Worm (Caenorhabditis elegans): Measurements from ENCODE around the gene W03B1.5.
A peak's percentile ranks its signal among the peaks of the same experiment; 100 is the strongest.

Gene W03B1.5

ce11 chrIV:4316813-4317408 is 31.3 kb upstream of the W03B1.5 start, which contains the start of gene Y24D9B.1 (continued):
- peak; percentile 70; the same call in 1 of the 2 replicates for TF ChIP-seq Y53G8AR.9 (GFP tag; conservative IDR thresholded peaks at IDR 0.05)
- TF ChIP-seq rec-8 (tag; optimal IDR thresholded peaks at IDR 0.05), result no peak
- no peak for TF ChIP-seq ztf-3 (GFP tag; optimal IDR thresholded peaks at IDR 0.05)
- TF ChIP-seq K11D2.4 (GFP tag; IDR thresholded peaks at IDR 0.05), result no peak
- TF ChIP-seq snpc-1.1 (tag; optimal IDR thresholded peaks at IDR 0.05; ENCODE audit: insufficient read depth), result no peak
- no peak for TF ChIP-seq egl-44 (GFP tag; IDR thresholded peaks at IDR 0.05)
- peak; percentile 8 for TF ChIP-seq lsl-1 (GFP tag; optimal IDR thresholded peaks at IDR 0.05)
- no peak for TF ChIP-seq ceh-58 (GFP tag; IDR thresholded peaks at IDR 0.05)
- TF ChIP-seq rcor-1 (GFP tag; IDR thresholded peaks at IDR 0.05), result no peak
- no peak for TF ChIP-seq ztf-22 (GFP tag; optimal IDR thresholded peaks at IDR 0.05)
- no peak for TF ChIP-seq F10E7.11 (tag; optimal IDR thresholded peaks at IDR 0.05)
- TF ChIP-seq hmg-1.2 (GFP tag; IDR thresholded peaks at IDR 0.05), result no peak
- TF ChIP-seq F22D6.2 (tag; optimal IDR thresholded peaks at IDR 0.05), result no peak
- no peak for TF ChIP-seq efl-1 (GFP tag; optimal IDR thresholded peaks at IDR 0.05)
- TF ChIP-seq mel-28 (tag; optimal IDR thresholded peaks at IDR 0.05; ENCODE audit: borderline replicate concordance), result no peak
- TF ChIP-seq ztf-28 (GFP tag; IDR thresholded peaks at IDR 0.05), result no peak
- TF ChIP-seq lsy-27 (tag; optimal IDR thresholded peaks at IDR 0.05; ENCODE audit: borderline replicate concordance, insufficient read depth), result no peak
- TF ChIP-seq hmg-20 (GFP tag; IDR thresholded peaks at IDR 0.05), result no peak
- TF ChIP-seq rpc-1 (optimal IDR thresholded peaks at IDR 0.05), result no peak
- no peak for TF ChIP-seq rpc-1 (tag; optimal IDR thresholded peaks at IDR 0.05)
- TF ChIP-seq sptf-2 (GFP tag; optimal IDR thresholded peaks at IDR 0.05), result no peak
- 0 out of 2 replicates have a peak, but pooled peaks have one; percentile 34 for TF ChIP-seq Y95B8A.8 (GFP tag; IDR thresholded peaks at IDR 0.05)
- TF ChIP-seq nhr-27 (tag; optimal IDR thresholded peaks at IDR 0.05), result no peak
- TF ChIP-seq pbrm-1 (GFP tag; IDR thresholded peaks at IDR 0.05), result 0 out of 2 replicates have a peak, but pooled peaks have one; percentile 30
- TF ChIP-seq snpc-4 (GFP tag; optimal IDR thresholded peaks at IDR 0.05), result no peak
- no peak for TF ChIP-seq snpc-4 (tag; optimal IDR thresholded peaks at IDR 0.05)
- peak; percentile 36; the same call in 1 of the 2 replicates for TF ChIP-seq lin-26 (GFP tag; IDR thresholded peaks at IDR 0.05)
- TF ChIP-seq ztf-18 (tag; optimal IDR thresholded peaks at IDR 0.05), result no peak
- no peak for TF ChIP-seq madf-3 (GFP tag; IDR thresholded peaks at IDR 0.05)
- no peak for TF ChIP-seq sea-2 (GFP tag; IDR thresholded peaks at IDR 0.05)
- TF ChIP-seq let-526 (GFP tag; IDR thresholded peaks at IDR 0.05), result no peak
- no peak for TF ChIP-seq F23B12.7 (tag; optimal IDR thresholded peaks at IDR 0.05; ENCODE audit: insufficient read depth)
- peak; percentile 40; the same call in 1 of the 2 replicates for TF ChIP-seq madf-6 (GFP tag; IDR thresholded peaks at IDR 0.05)
- TF ChIP-seq akir-1 (GFP tag; optimal IDR thresholded peaks at IDR 0.05), result no peak
- TF ChIP-seq tlf-1 (GFP tag; optimal IDR thresholded peaks at IDR 0.05), result no peak
- no peak for TF ChIP-seq B0019.2 (GFP tag; conservative IDR thresholded peaks at IDR 0.05)
- TF ChIP-seq ccch-3 (GFP tag; optimal IDR thresholded peaks at IDR 0.05), result no peak
- no peak for TF ChIP-seq hlh-26 (GFP tag; conservative IDR thresholded peaks at IDR 0.05)
- TF ChIP-seq him-1 (tag; optimal IDR thresholded peaks at IDR 0.05), result no peak
- TF ChIP-seq lin-35 (GFP tag; optimal IDR thresholded peaks at IDR 0.05), result no peak
- TF ChIP-seq ztf-6 (GFP tag; IDR thresholded peaks at IDR 0.05), result no peak
- TF ChIP-seq attf-6 (GFP tag; IDR thresholded peaks at IDR 0.05), result peak; percentile 65
- TF ChIP-seq somi-1 (GFP tag; optimal IDR thresholded peaks at IDR 0.05), result no peak
- no peak for TF ChIP-seq unc-130 (GFP tag; optimal IDR thresholded peaks at IDR 0.05)
- TF ChIP-seq Y67H2A.10 (GFP tag; conservative IDR thresholded peaks at IDR 0.05), result no peak
- TF ChIP-seq repo-1 (tag; optimal IDR thresholded peaks at IDR 0.05), result no peak
- TF ChIP-seq snpc-3.4 (tag; optimal IDR thresholded peaks at IDR 0.05), result peak; percentile 8
